Fruit fly (Drosophila melanogaster): ENCODE results near the gene ATPsynO.

ATPsynO gene

dm6 chr3R:15250454-15250853 is 14.9 kb upstream of the ATPsynO start (continued):
- TF ChIP-seq CG6854 (GFP tag; optimal IDR thresholded peaks at IDR 0.05) (no peak), CG11902 (GFP tag; optimal IDR thresholded peaks at IDR 0.05) (no peak), cyc (GFP tag; optimal IDR thresholded peaks at IDR 0.05) (peak; percentile 30), CG16779 (tag; optimal IDR thresholded peaks at IDR 0.05) (no peak), salr (GFP tag; optimal IDR thresholded peaks at IDR 0.05) (no peak), eg (GFP tag; IDR thresholded peaks at IDR 0.05) (peak; percentile 74; the same call in 1 of the 3 replicates), Blimp-1 (GFP tag; optimal IDR thresholded peaks at IDR 0.05) (no peak), CG8632 (GFP tag; optimal IDR thresholded peaks at IDR 0.05) (peak; percentile 45), Eip78C (GFP tag) (peak; percentile 74), acj6 (GFP tag; optimal IDR thresholded peaks at IDR 0.05) (peak; percentile 49), CG6808 (GFP tag; optimal IDR thresholded peaks at IDR 0.05) (no peak), Sox14 (GFP tag; optimal IDR thresholded peaks at IDR 0.05) (no peak), fkh (GFP tag; optimal IDR thresholded peaks at IDR 0.05) (no peak), Hr38 (GFP tag; optimal IDR thresholded peaks at IDR 0.05) (no peak), pdm3 (GFP tag; optimal IDR thresholded peaks at IDR 0.05) (no peak)

dm6 chr3R:15262710-15263672 is 2.4 kb upstream of the ATPsynO start, which contains the start of the genes eIF2gamma and Set:
Gene eIF2gamma (minus strand): TSS chr3R:15263458.
Gene Set (plus strand): TSS chr3R:15263552.
- peak; percentile 30 for TF ChIP-seq CG31627 (GFP tag; optimal IDR thresholded peaks at IDR 0.05)
- no peak for TF ChIP-seq CG11902 (GFP tag; optimal IDR thresholded peaks at IDR 0.05)
- peak; percentile 28 for TF ChIP-seq cyc (GFP tag; optimal IDR thresholded peaks at IDR 0.05)
- peak; percentile 38 for TF ChIP-seq CG1621 (tag; optimal IDR thresholded peaks at IDR 0.05)

dm6 chr3R:15263946-15264345 is 1.4 kb upstream of the ATPsynO start:
- TF ChIP-seq Hr4 (GFP tag; optimal IDR thresholded peaks at IDR 0.05) (no peak), esn (GFP tag; optimal IDR thresholded peaks at IDR 0.05) (no peak), fkh (GFP tag; optimal IDR thresholded peaks at IDR 0.05) (no peak), CG1621 (tag; optimal IDR thresholded peaks at IDR 0.05) (no peak), CG8632 (GFP tag; optimal IDR thresholded peaks at IDR 0.05) (no peak), CG11294 (GFP tag; IDR thresholded peaks at IDR 0.05) (no peak), achi (GFP tag; optimal IDR thresholded peaks at IDR 0.05) (no peak), fd59A (GFP tag; optimal IDR thresholded peaks at IDR 0.05) (no peak), Eip93F (GFP tag; optimal IDR thresholded peaks at IDR 0.05) (no peak), lz (GFP tag; optimal IDR thresholded peaks at IDR 0.05) (no peak), Lpt (GFP tag; optimal IDR thresholded peaks at IDR 0.05) (no peak), CG11902 (GFP tag; optimal IDR thresholded peaks at IDR 0.05) (no peak), fd85E (GFP tag; optimal IDR thresholded peaks at IDR 0.05) (no peak), cyc (GFP tag; optimal IDR thresholded peaks at IDR 0.05) (no peak), CG11762 (GFP tag; optimal IDR thresholded peaks at IDR 0.05; ENCODE audit: insufficient read depth) (no peak)

- TF ChIP-seq acj6 (GFP tag; optimal IDR thresholded peaks at IDR 0.05) (no peak), CG11294 (GFP tag; IDR thresholded peaks at IDR 0.05) (no peak)
Measured at dm6 chr3R:15268426-15268825, 3.0 kb downstream of the ATPsynO start, which contains the start of the genes CG14864 and Zip88E. Gene CG14864 (minus strand): TSS chr3R:15268538. Gene Zip88E (plus strand): TSS chr3R:15268662.

dm6 chr3R:15268856-15269255 is 3.5 kb downstream of the ATPsynO start:
- TF ChIP-seq vri (GFP tag; optimal IDR thresholded peaks at IDR 0.05), result no peak
- TF ChIP-seq Eip78C (GFP tag), result no peak
- TF ChIP-seq topi (GFP tag; optimal IDR thresholded peaks at IDR 0.05), result no peak
- TF ChIP-seq esn (GFP tag; optimal IDR thresholded peaks at IDR 0.05), result no peak
- TF ChIP-seq fd59A (GFP tag; optimal IDR thresholded peaks at IDR 0.05), result no peak
- no peak for TF ChIP-seq Hr39 (GFP tag; optimal IDR thresholded peaks at IDR 0.05)
- no peak for TF ChIP-seq CG32006 (GFP tag; optimal IDR thresholded peaks at IDR 0.05)
- no peak for TF ChIP-seq CG11902 (GFP tag; optimal IDR thresholded peaks at IDR 0.05)
- no peak for TF ChIP-seq acj6 (GFP tag; optimal IDR thresholded peaks at IDR 0.05)
- TF ChIP-seq dac (GFP tag; optimal IDR thresholded peaks at IDR 0.05), result no peak

All from whole organism, prepupa.